Worm (Caenorhabditis elegans): ENCODE measurements around the gene usp-33.

The usp-33 gene

DNA sequence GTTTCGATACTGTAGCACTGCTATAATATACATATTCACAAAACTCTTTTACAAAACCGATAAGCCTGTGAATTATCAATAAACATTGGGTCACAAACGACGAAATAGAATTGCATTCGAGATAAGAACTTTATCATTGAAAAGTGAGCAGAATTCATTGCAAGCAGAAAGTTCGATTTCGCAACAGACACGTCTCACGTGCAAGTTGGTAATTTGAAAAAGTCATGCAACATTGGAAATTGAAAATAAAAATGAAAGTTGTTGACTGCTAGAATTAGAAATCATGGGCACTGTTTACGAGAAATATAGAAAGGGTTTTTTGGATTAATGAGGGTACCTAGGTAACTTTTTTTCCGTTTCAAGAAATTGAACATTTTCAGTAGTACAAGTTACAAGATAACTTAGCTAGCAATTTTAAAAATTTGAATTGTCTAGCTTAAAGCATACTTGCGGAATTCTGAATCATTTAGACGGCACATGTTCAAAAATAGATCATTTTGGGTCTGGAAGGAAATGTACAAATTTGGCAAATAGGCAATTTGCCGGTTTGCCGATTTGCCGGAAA, 19.4 kb downstream of the usp-33 start:
- TF ChIP-seq unc-62 (GFP tag; optimal IDR thresholded peaks at IDR 0.05), result no peak

ce11 chrX:15613745-15614229, 22.6 kb downstream of the usp-33 start, which contains the start of gene K09E9.3:
K09E9.3 (minus strand) TSS chrX:15613795.
- no peak for TF ChIP-seq unc-62 (GFP tag; optimal IDR thresholded peaks at IDR 0.05)

DNA sequence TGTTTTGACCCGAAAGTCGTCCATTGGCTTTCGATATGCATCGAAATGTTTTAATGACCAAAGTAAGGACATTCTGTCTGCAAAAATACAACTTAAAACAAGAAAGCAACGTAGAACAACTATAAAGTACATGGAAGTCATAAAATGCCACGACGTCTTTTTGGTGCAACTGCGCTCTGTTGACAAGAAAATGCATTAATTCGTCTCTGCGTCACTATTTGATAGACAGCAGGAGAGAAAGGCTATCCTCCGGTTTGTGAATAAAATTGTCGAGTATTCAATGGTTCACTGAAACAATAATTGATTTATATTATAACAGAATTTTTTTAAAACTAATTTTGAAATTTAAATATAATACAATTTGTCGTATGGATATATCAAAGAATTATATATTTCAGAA, 25.3 kb downstream of the usp-33 start, which contains the start of gene ergi-3:
Gene ergi-3, minus strand, starts transcription at position 311 of the 400 bp plus-strand sequence.
- TF ChIP-seq unc-62 (GFP tag; optimal IDR thresholded peaks at IDR 0.05), result no peak

- no peak for TF ChIP-seq unc-62 (GFP tag; optimal IDR thresholded peaks at IDR 0.05)
Observed at ce11 chrX:15617168-15617567, 26.0 kb downstream of the usp-33 start.

ce11 chrX:15619273-15619672, 28.1 kb downstream of the usp-33 start:
- no peak for TF ChIP-seq unc-62 (GFP tag; optimal IDR thresholded peaks at IDR 0.05)

- no peak for TF ChIP-seq unc-62 (GFP tag; optimal IDR thresholded peaks at IDR 0.05)
Observed at ce11 chrX:15620200-15620599, 29.0 kb downstream of the usp-33 start, which contains the start of gene K09E9.1. K09E9.1 (plus strand) TSS chrX:15620500.

ce11 chrX:15621001-15621400, 29.8 kb downstream of the usp-33 start:
- no peak for TF ChIP-seq unc-62 (GFP tag; optimal IDR thresholded peaks at IDR 0.05)

DNA sequence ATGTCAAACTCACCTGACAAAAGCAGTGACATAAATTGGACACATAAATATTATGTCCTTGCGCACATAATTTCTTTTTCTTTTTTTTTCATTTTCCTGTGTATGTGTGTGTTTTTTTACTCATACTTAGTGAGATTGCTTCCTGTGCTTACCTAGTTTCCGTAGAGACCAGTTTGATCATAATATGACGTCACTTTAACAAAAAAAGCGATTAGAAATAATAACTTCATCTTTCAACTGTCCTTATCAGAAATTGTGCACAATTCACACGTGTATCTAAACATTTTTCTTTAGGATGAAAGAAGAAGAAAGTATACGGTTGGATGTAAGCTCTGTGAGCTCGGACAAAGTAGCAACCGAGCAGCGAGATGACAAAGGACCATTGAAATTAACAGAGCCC, 30.9 kb downstream of the usp-33 start:
- TF ChIP-seq unc-62 (GFP tag; optimal IDR thresholded peaks at IDR 0.05), result no peak

DNA sequence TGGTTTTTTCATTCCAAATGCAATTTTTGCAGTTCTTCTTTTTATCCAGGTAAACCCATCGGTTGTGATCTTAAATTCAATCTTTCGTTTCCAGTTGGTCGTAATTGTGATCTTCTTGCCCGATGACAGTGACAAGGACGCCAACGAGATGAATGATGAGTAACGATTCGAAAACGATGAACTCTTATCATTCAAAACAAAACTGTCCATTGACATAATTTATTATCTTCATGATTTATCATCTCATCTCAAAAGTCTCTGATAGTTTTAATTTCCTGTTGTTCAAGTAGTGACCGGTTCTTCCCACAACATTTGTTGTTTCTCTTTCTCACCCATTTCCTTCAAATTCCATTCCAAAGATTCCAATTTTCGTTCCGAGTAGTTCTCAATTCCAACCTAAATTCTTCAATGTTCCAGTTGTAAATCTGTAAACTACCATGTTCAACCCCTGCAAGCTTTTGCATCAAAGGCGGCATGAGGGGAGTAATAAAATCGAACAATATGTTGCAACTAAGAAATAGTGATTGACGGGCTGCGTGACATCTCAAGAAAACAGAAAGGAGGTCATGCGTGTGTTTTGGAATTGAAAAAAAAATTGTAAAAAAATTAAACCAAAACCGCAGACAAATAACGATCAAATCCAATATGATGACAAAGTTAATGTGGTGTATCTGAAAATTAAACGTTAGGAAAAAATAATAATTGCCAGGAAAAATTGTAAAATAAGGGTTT, 35.1 kb downstream of the usp-33 start:
- no peak for TF ChIP-seq unc-62 (GFP tag; optimal IDR thresholded peaks at IDR 0.05)

DNA sequence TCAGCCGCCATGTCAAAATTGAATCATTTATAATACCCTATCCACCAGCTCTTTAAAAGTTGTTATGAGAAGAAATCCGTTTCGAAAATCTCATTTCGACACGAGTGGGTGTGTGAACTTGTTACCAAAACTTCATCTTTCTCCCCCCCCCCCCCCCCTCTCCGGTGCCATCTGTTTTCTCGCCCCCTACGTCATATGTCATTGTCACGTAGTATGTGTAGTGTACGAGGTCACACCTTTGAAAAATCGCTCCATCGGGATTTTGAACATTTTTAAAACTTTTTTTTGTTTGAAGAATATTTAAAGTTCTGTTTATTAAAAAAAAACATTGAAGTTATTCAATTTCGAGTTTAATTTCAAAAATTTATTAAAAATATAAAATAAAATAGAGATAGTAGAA, 36.6 kb downstream of the usp-33 start:
- no peak for TF ChIP-seq unc-62 (GFP tag; optimal IDR thresholded peaks at IDR 0.05)

DNA sequence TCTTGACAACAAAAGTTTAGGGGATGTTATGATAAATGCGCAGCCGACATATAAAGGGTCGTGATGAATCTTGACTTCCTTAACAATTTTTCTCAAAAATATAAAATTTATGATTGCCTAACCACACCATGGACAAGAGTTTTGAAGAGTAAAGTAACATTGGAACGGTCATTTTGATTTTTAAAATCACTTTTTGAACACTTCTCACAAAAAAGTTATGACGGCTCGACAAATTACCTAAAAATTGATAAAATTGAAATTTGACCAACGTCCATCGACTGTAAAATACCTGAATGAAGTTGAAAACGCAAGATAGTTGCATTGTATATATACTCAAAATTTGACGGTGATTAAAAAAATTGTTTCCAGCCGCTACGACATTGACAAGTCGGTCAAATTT, 37.8 kb downstream of the usp-33 start:
- no peak for TF ChIP-seq unc-62 (GFP tag; optimal IDR thresholded peaks at IDR 0.05)

- no peak for TF ChIP-seq unc-62 (GFP tag; optimal IDR thresholded peaks at IDR 0.05)
Observed at ce11 chrX:15629615-15630014, 38.4 kb downstream of the usp-33 start.

ce11 chrX:15630340-15630739, 39.2 kb downstream of the usp-33 start, which contains the start of gene K09E9.4:
K09E9.4 (minus strand) TSS chrX:15630440.
- no peak for TF ChIP-seq unc-62 (GFP tag; optimal IDR thresholded peaks at IDR 0.05)

DNA sequence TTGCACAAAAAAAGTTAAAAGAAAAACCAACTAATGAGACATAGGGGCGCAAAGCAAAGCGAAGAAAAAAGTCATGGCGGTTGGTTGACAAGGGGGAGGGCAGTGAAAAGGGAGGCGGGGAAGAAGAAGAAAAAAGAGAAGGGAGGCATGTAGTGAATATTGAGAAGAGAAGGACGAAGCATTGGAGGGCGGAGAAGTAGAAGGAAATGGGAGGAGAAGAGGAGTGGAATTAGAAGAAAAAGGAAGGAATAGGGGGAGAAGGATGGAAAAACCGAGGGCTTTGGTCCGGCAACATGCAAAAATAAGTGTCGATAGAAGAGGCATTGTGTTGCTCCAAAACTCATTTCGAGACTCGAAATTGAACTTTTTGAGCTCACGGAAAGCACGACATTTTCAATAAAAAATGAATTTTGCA, 39.6 kb downstream of the usp-33 start:
- TF ChIP-seq unc-62 (GFP tag; optimal IDR thresholded peaks at IDR 0.05), result no peak

DNA sequence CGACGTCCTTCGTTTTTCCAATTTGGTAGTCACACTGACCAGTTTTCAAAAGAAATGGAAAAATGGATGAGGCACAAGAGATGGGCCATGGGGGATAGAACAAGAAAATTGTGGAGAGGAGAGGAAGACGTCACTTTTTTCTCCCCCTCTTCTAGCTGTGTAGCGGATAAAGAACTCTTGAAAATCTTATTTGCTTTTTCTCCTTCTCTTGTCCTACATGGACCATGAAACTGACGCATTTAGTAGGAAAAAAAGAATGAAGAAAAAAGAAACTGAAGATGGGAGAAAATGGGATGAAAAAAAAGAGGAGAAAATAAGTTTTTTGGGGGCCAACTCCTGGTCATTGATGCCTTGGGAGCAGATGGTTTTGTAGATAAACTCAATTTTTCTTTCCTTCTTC, 42.8 kb downstream of the usp-33 start:
- TF ChIP-seq unc-62 (GFP tag; optimal IDR thresholded peaks at IDR 0.05), result no peak

DNA sequence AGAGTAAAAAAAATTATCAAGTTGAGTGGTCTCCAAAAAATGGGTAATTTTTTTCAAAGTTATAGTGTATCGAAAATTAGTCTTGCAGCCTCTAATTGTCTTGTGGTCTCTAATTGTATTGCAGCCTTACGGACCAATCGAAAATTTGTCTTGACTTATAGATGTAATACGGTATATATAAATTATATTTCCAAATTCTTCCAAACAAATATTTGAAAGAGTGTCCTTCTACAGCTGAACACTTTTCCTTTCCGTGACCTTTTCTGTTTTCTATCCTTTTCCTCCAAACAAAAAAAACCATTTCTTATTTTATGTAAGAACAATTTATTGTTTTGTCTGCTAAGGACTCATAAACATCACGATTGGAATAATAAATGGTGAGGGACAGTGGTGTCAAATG, 49.4 kb downstream of the usp-33 start, which contains the start of gene K09E9.7:
Gene K09E9.7, plus strand, starts transcription at position 301 of the 400 bp plus-strand sequence.
- no peak for TF ChIP-seq unc-62 (GFP tag; optimal IDR thresholded peaks at IDR 0.05)

ce11 chrX:15641380-15641779, 50.2 kb downstream of the usp-33 start:
- TF ChIP-seq unc-62 (GFP tag; optimal IDR thresholded peaks at IDR 0.05), result no peak

All from whole organism, dauer.